Worm (Caenorhabditis elegans) whole organism, young adult: ENCODE results near the gene F38B6.2.

Source experiments
- ZK185.1 ChIP-seq: sonication (generic microtip); optimal IDR thresholded peaks from 2 replicates; lab custom pipeline; 2016; ENCODE audit warnings: mild to moderate bottlenecking, missing genetic modification characterization, missing compliant biosample characterization; ENCODE audit not compliant: poor library complexity, severe bottlenecking
- ama-1 ChIP-seq, 3 experiments: fragments of 150-350 bp in 1 of 3; sonication (generic microtip) in 2 of 3; optimal IDR thresholded peaks; 2 replicates each; lab custom pipeline; 2014 to 2018; ENCODE audit warnings: missing biosample characterization in 2 of 3, missing genetic modification characterization in 2 of 3, missing genetic modification reagents in 2 of 3
- aptf-3 ChIP-seq: fragments of 200-800 bp; sonication (Bioruptor generic); IDR thresholded peaks from 2 replicates; pipeline ENCODE4 v1.3.6; 2022; ENCODE audit warnings: missing genetic modification characterization, missing compliant biosample characterization
- dpff-1 ChIP-seq: sonication (generic microtip); optimal IDR thresholded peaks from 2 replicates; lab custom pipeline; 2017; ENCODE audit warnings: mild to moderate bottlenecking, missing genetic modification characterization, missing compliant biosample characterization
- dpl-1 ChIP-seq: fragments of 150-350 bp; optimal IDR thresholded peaks from 2 replicates; lab custom pipeline; 2014; ENCODE audit warnings: missing biosample characterization, missing genetic modification reagents, missing genetic modification characterization
- pha-4 ChIP-seq: fragments of 150-350 bp; sonication (generic microtip); optimal IDR thresholded peaks from 2 replicates; lab custom pipeline; 2014; ENCODE audit warnings: missing biosample characterization, missing genetic modification reagents, missing genetic modification characterization
- snpc-1.1 ChIP-seq: sonication (generic microtip); optimal IDR thresholded peaks from 2 replicates; lab custom pipeline; 2017; ENCODE audit warnings: missing genetic modification characterization, mild to moderate bottlenecking, missing compliant biosample characterization, antibody characterized with exemption, moderate library complexity, missing genotype, missing genetic modification reagents; ENCODE audit not compliant: insufficient read depth
- unc-130 ChIP-seq: sonication (generic microtip); optimal IDR thresholded peaks from 2 replicates; lab custom pipeline; 2016; ENCODE audit warnings: missing genetic modification reagents, missing genetic modification characterization, missing compliant biosample characterization
- unc-62 ChIP-seq: fragments of 150-350 bp; optimal IDR thresholded peaks from 2 replicates; lab custom pipeline; 2014; ENCODE audit warnings: missing biosample characterization, missing genetic modification reagents, missing genetic modification characterization

DNA sequence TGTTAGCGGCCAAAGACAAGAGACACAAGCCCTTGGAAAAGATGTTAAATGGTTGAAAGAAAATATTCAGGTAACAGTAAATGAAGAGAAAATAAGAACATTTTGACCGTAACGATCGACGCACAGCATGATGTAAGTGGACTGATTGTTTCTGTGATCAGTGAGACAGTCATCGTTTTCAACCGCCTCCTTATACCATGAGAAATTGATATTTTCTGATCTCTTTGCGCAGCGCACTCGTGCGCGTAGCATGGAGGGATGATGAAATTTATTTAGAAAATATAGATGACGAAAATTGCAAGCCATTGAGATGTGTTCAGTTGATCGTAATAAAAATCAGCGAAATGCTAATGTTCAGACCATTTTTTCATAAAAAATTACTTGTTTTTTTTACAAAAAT, 48.8 kb upstream of the F38B6.2 start:
- no peak for TF ChIP-seq snpc-1.1
- TF ChIP-seq ama-1 (optimal IDR thresholded peaks at IDR 0.05; lab: Kevin White, UChicago): no peak
- no peak for TF ChIP-seq ama-1 (GFP tag; optimal IDR thresholded peaks at IDR 0.05; lab: Kevin White, UChicago)
- no peak for TF ChIP-seq ZK185.1 (tag; lab: Kevin White, UChicago)
- no peak for TF ChIP-seq dpff-1
- TF ChIP-seq pha-4 (tag; lab: Kevin White, UChicago): no peak
- no peak for TF ChIP-seq unc-62
- no peak for TF ChIP-seq aptf-3 (GFP tag; lab: Robert Waterston, UW)
- TF ChIP-seq dpl-1 (GFP tag; lab: Kevin White, UChicago): no peak
- TF ChIP-seq unc-130: no peak
